Fruit fly (Drosophila melanogaster) whole organism, prepupa: ENCODE data around the gene CG43062.
A peak's percentile ranks its signal among the peaks of the same experiment; 100 is the strongest.

ENCODE experiments used
- CG11762 ChIP-seq: fragments of 200-800 bp; sonication (Bioruptor generic); optimal IDR thresholded peaks from 3 replicates; lab custom pipeline; 2016; ENCODE audit warnings: missing biosample characterization, missing genetic modification characterization; ENCODE audit not compliant: insufficient read depth
- CG15336 ChIP-seq: fragments of 200-800 bp; sonication (Bioruptor generic); IDR thresholded peaks from 2 replicates; pipeline ENCODE4 v1.3.6; 2022; ENCODE audit warnings: missing biosample characterization, missing genetic modification characterization
- CG16779 ChIP-seq: fragments of 200-800 bp; sonication (Bioruptor generic); optimal IDR thresholded peaks from 3 replicates; lab custom pipeline; 2017; ENCODE audit warnings: missing biosample characterization, mild to moderate bottlenecking, missing genetic modification characterization
- CG31627 ChIP-seq: fragments of 200-800 bp; sonication (Bioruptor generic); optimal IDR thresholded peaks from 3 replicates; lab custom pipeline; 2016; ENCODE audit warnings: missing biosample characterization, missing genetic modification characterization
- CG32006 ChIP-seq: fragments of 200-800 bp; sonication (Bioruptor generic); optimal IDR thresholded peaks from 3 replicates; lab custom pipeline; 2017; ENCODE audit warnings: missing biosample characterization, mild to moderate bottlenecking, missing genetic modification characterization
- CG34406 ChIP-seq: fragments of 200-800 bp; sonication (Bioruptor generic); optimal IDR thresholded peaks from 3 replicates; lab custom pipeline; 2016; ENCODE audit warnings: missing biosample characterization, missing genetic modification characterization
- CG4318 ChIP-seq: fragments of 200-800 bp; sonication (Bioruptor generic); optimal IDR thresholded peaks from 3 replicates; lab custom pipeline; 2017; ENCODE audit warnings: missing biosample characterization, mild to moderate bottlenecking, missing genetic modification characterization
- CG6163 ChIP-seq: fragments of 200-800 bp; sonication (Bioruptor generic); IDR thresholded peaks from 3 replicates; pipeline ENCODE4 v1.3.6; 2022; ENCODE audit warnings: missing biosample characterization, missing genetic modification characterization
- CG6276 ChIP-seq: fragments of 200-800 bp; sonication (Bioruptor generic); optimal IDR thresholded peaks from 2 replicates; lab custom pipeline; 2017; ENCODE audit warnings: missing biosample characterization, mild to moderate bottlenecking, missing genetic modification characterization
- CG6808 ChIP-seq: fragments of 200-800 bp; sonication (Bioruptor generic); optimal IDR thresholded peaks from 3 replicates; lab custom pipeline; 2017; ENCODE audit warnings: missing biosample characterization, missing genetic modification characterization, mild to moderate bottlenecking, moderate library complexity, missing genetic modification reagents
- CG6854 ChIP-seq: fragments of 200-800 bp; sonication (Bioruptor generic); optimal IDR thresholded peaks from 2 replicates; lab custom pipeline; 2017; ENCODE audit warnings: missing biosample characterization, mild to moderate bottlenecking, missing genetic modification characterization
- CG7368 ChIP-seq: fragments of 200-800 bp; sonication (Bioruptor generic); optimal IDR thresholded peaks from 3 replicates; lab custom pipeline; 2016; ENCODE audit warnings: missing biosample characterization, missing genetic modification characterization
- CG8119 ChIP-seq: fragments of 200-800 bp; sonication (Bioruptor generic); IDR thresholded peaks from 3 replicates; pipeline ENCODE4 v1.3.6; 2022; ENCODE audit warnings: missing biosample characterization, missing genetic modification characterization
- CG9139 ChIP-seq: fragments of 200-800 bp; sonication (Bioruptor generic); optimal IDR thresholded peaks from 3 replicates; lab custom pipeline; 2017; ENCODE audit warnings: missing biosample characterization, mild to moderate bottlenecking, missing genetic modification characterization
- Eip75B ChIP-seq: fragments of 200-800 bp; sonication (Bioruptor generic); optimal IDR thresholded peaks from 3 replicates; lab custom pipeline; 2016; ENCODE audit warnings: missing biosample characterization, missing genetic modification characterization
- Eip78C ChIP-seq: fragments of 200-800 bp; sonication (Bioruptor generic); peaks from one replicate; lab custom pipeline; 2016; ENCODE audit warnings: missing biosample characterization, missing genetic modification characterization
- Eip93F ChIP-seq: fragments of 200-800 bp; sonication (Bioruptor generic); optimal IDR thresholded peaks from 2 replicates; lab custom pipeline; 2016; ENCODE audit warnings: missing biosample characterization, mild to moderate bottlenecking, missing genetic modification characterization
- Ets21C ChIP-seq: fragments of 200-800 bp; sonication (Bioruptor generic); optimal IDR thresholded peaks from 3 replicates; lab custom pipeline; 2016; ENCODE audit warnings: missing biosample characterization, missing genetic modification characterization
- Ets96B ChIP-seq: fragments of 200-800 bp; optimal IDR thresholded peaks from 2 replicates; lab custom pipeline; 2019; ENCODE audit warnings: missing biosample characterization, mild to moderate bottlenecking, missing genetic modification characterization, moderate library complexity
- Gug ChIP-seq: fragments of 200-800 bp; sonication (Bioruptor generic); IDR thresholded peaks from 2 replicates; pipeline ENCODE4 v1.3.6; 2022; ENCODE audit warnings: missing biosample characterization, missing genetic modification characterization
- Hr38 ChIP-seq: sonication (Bioruptor generic); optimal IDR thresholded peaks from 2 replicates; lab custom pipeline; 2016; ENCODE audit warnings: missing biosample characterization, missing genetic modification characterization
- Hr39 ChIP-seq: fragments of 200-800 bp; sonication (Bioruptor generic); optimal IDR thresholded peaks from 2 replicates; lab custom pipeline; 2016; ENCODE audit warnings: missing biosample characterization, missing genetic modification characterization
- Hr4 ChIP-seq: fragments of 200-800 bp; sonication (Bioruptor generic); optimal IDR thresholded peaks from 3 replicates; lab custom pipeline; 2016; ENCODE audit warnings: missing biosample characterization, missing genetic modification characterization
- OdsH ChIP-seq: fragments of 200-800 bp; sonication (Bioruptor generic); optimal IDR thresholded peaks from 3 replicates; lab custom pipeline; 2016; ENCODE audit warnings: missing biosample characterization, missing genetic modification characterization
- Smox ChIP-seq: fragments of 200-800 bp; sonication (Bioruptor generic); optimal IDR thresholded peaks from 3 replicates; lab custom pipeline; 2016; ENCODE audit warnings: missing biosample characterization, missing genetic modification characterization
- Sox14 ChIP-seq: fragments of 200-800 bp; sonication (Bioruptor generic); optimal IDR thresholded peaks from 3 replicates; lab custom pipeline; 2016; ENCODE audit warnings: missing biosample characterization, missing genetic modification characterization
- Sox15 ChIP-seq: fragments of 200-800 bp; sonication (Bioruptor generic); optimal IDR thresholded peaks from 3 replicates; lab custom pipeline; 2016; ENCODE audit warnings: missing biosample characterization, missing genetic modification characterization
- dac ChIP-seq: fragments of 200-800 bp; sonication (Bioruptor generic); optimal IDR thresholded peaks from 2 replicates; lab custom pipeline; 2017; ENCODE audit warnings: missing biosample characterization, mild to moderate bottlenecking, missing genetic modification characterization
- dsx ChIP-seq: fragments of 200-800 bp; optimal IDR thresholded peaks from 3 replicates; lab custom pipeline; 2019; ENCODE audit warnings: missing biosample characterization, mild to moderate bottlenecking, missing genetic modification characterization, moderate library complexity; ENCODE audit not compliant: poor library complexity, severe bottlenecking
- eg ChIP-seq: fragments of 200-800 bp; sonication (Bioruptor generic); IDR thresholded peaks from 3 replicates; pipeline ENCODE4 v1.3.6; 2022; ENCODE audit warnings: missing biosample characterization, missing genetic modification characterization
- esn ChIP-seq: fragments of 200-800 bp; sonication (Bioruptor generic); optimal IDR thresholded peaks from 2 replicates; lab custom pipeline; 2016; ENCODE audit warnings: missing biosample characterization, mild to moderate bottlenecking, missing genetic modification characterization, moderate library complexity
- lz ChIP-seq: fragments of 200-800 bp; sonication (Bioruptor generic); optimal IDR thresholded peaks from 3 replicates; lab custom pipeline; 2016; ENCODE audit warnings: missing biosample characterization, missing genetic modification characterization
- net ChIP-seq: fragments of 200-800 bp; sonication (Bioruptor generic); optimal IDR thresholded peaks from 3 replicates; lab custom pipeline; 2016; ENCODE audit warnings: missing biosample characterization, missing genetic modification characterization
- pdm3 ChIP-seq: fragments of 200-800 bp; sonication (Bioruptor generic); optimal IDR thresholded peaks from 3 replicates; lab custom pipeline; 2016; ENCODE audit warnings: missing biosample characterization, missing genetic modification characterization
- salr ChIP-seq, 2 experiments: fragments of 200-800 bp; sonication (Bioruptor generic); optimal IDR thresholded peaks; 3 replicates each; lab custom pipeline; 2016 to 2018; ENCODE audit warnings: missing biosample characterization in 2 of 2, missing genetic modification characterization in 2 of 2, mild to moderate bottlenecking in 1 of 2
- spab ChIP-seq: fragments of 200-800 bp; sonication (Bioruptor generic); optimal IDR thresholded peaks from 2 replicates; lab custom pipeline; 2017; ENCODE audit warnings: missing biosample characterization, mild to moderate bottlenecking, missing genetic modification characterization, missing genetic modification reagents
- svp ChIP-seq: fragments of 200-800 bp; sonication (Bioruptor generic); peaks from one replicate; lab custom pipeline; 2016; ENCODE audit warnings: missing biosample characterization, missing genetic modification characterization
- vri ChIP-seq: fragments of 200-800 bp; sonication (Bioruptor generic); optimal IDR thresholded peaks from 3 replicates; lab custom pipeline; 2016; ENCODE audit warnings: missing biosample characterization, mild to moderate bottlenecking, missing genetic modification characterization

The CG43062 gene

dm6 chr3R:11749297-11750293, 538 bp upstream of the CG43062 start, which contains the start of gene CG6923:
Gene CG6923, minus strand, starts transcription at chr3R:11750029.
- no peak for TF ChIP-seq dsx (GFP tag; lab: Kevin White, UChicago)
- no peak for TF ChIP-seq lz (GFP tag; lab: Kevin White, UChicago)
- no peak for TF ChIP-seq Hr38
- TF ChIP-seq Smox (GFP tag; lab: Kevin White, UChicago): no peak
- TF ChIP-seq CG6276 (GFP tag; lab: Kevin White, UChicago): no peak
- TF ChIP-seq Eip93F: no peak
- TF ChIP-seq eg: no peak
- peak; percentile 50 for TF ChIP-seq Sox14 (GFP tag; lab: Kevin White, UChicago)
- TF ChIP-seq esn: peak; percentile 41

- TF ChIP-seq CG8119 (GFP tag; lab: Robert Waterston, UW): no peak
- peak; percentile 54 for TF ChIP-seq Eip78C (GFP tag; lab: Kevin White, UChicago)
- peak; percentile 63 for TF ChIP-seq svp
- peak; percentile 37 for TF ChIP-seq Hr4 (GFP tag; lab: Kevin White, UChicago)
- TF ChIP-seq, all 60 proteins: peak for 3
Measured at dm6 chr3R:11751756-11752155, 1.6 kb downstream of the CG43062 start.

dm6 chr3R:11756762-11757161, 6.6 kb downstream of the CG43062 start:
- TF ChIP-seq Eip78C (GFP tag; lab: Kevin White, UChicago) (peak; percentile 17), CG7368 (GFP tag; lab: Kevin White, UChicago) (no peak)

- TF ChIP-seq pdm3 (GFP tag; lab: Kevin White, UChicago): no peak
- no peak for TF ChIP-seq Ets96B (tag; lab: Kevin White, UChicago)
- TF ChIP-seq CG32006 (GFP tag; lab: Kevin White, UChicago): no peak
- no peak for TF ChIP-seq Sox15 (GFP tag; lab: Kevin White, UChicago)
- peak; percentile 18 for TF ChIP-seq Eip78C (GFP tag; lab: Kevin White, UChicago)
- TF ChIP-seq vri (GFP tag; lab: Kevin White, UChicago): peak; percentile 72
- no peak for TF ChIP-seq OdsH (GFP tag; lab: Kevin White, UChicago)
Measured at dm6 chr3R:11757197-11757856, 7.2 kb downstream of the CG43062 start.

DNA sequence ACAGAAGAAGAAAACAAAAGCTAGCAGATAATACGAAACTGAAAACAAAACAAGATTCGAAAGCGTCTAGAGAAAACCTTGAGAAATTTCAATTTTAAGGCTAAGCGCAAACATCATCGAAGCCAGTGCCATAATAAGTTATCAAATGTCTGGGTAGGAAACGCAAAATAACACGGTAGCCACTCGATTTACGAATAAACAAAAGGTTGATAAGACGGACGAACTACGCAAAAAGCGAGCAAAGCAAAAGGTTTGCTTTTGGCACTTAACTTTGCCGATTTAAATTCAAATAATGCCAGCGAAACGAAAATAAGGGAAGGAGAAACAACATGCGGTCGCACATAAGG, 8.0 kb downstream of the CG43062 start:
- peak; percentile 81 for TF ChIP-seq vri (GFP tag; lab: Kevin White, UChicago)
- TF ChIP-seq Eip93F: peak; percentile 33
- TF ChIP-seq CG11762 (GFP tag; lab: Kevin White, UChicago): no peak

DNA sequence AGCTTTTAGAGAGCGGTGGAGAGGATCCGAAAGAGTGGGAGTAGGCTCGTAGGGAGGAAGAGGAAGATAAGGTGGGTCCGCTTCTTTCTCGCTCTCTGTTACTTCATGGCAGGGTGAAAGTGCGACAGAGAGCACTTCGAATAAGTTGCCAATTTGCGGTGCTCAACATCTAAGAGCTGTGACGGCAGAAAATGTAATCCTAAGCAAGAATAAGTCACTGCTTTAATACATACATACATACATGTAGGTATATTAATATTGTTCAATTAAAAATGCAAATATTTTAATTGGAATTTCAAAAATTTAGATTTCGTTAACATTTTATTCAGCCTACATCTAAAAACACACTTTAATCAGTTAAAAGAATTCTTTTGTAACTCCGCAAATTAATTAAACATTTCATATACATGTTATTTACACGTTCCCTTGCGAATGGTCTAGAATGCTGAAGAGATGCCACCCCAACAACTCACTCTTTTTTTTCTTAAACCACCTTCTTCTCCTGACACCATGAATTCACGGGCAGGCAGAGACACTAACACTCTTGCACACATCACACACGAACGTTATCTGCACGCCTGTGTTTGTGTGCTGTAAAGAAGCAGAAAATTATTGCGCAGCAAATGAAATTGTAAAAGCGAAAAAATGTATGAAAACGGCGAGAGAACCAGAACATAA, 8.5 kb downstream of the CG43062 start:
- TF ChIP-seq spab (no peak), CG9139 (GFP tag; lab: Kevin White, UChicago) (no peak), CG6808 (peak; percentile 54), CG34406 (GFP tag; lab: Kevin White, UChicago) (peak; percentile 25), CG31627 (peak; percentile 48), Ets21C (GFP tag; lab: Kevin White, UChicago) (peak; percentile 9), Sox14 (GFP tag; lab: Kevin White, UChicago) (no peak), CG4318 (GFP tag; lab: Kevin White, UChicago) (no peak), CG6163 (GFP tag; lab: Robert Waterston, UW) (no peak), CG6854 (GFP tag; lab: Kevin White, UChicago) (no peak), CG15336 (GFP tag; lab: Robert Waterston, UW) (no peak), CG16779 (tag; lab: Kevin White, UChicago) (no peak), salr (GFP tag; optimal IDR thresholded peaks at IDR 0.05; lab: Kevin White, UChicago) (peak in 1 of 2 experiments; percentile 31), Hr39 (GFP tag; lab: Kevin White, UChicago) (peak; percentile 49), dac (no peak), Gug (GFP tag; lab: Robert Waterston, UW) (no peak), vri (GFP tag; lab: Kevin White, UChicago) (peak; percentile 18), net (GFP tag; lab: Kevin White, UChicago) (peak; percentile 17), Eip75B (GFP tag; lab: Kevin White, UChicago) (peak; percentile 56)
